Fruit fly (Drosophila melanogaster): ENCODE data around the gene capt.

The capt gene

dm6 chr2L:1172704-1173107 lies 14.6 kb upstream of the capt start, which contains the start of the genes Charon and CG4887 (continued):
- TF ChIP-seq Dll (GFP tag; IDR thresholded peaks at IDR 0.05; ENCODE audit: partially characterized antibody), result peak; percentile 85
- TF ChIP-seq row (GFP tag; IDR thresholded peaks at IDR 0.05), result peak; percentile 95
- peak; percentile 35 for TF ChIP-seq CG7271 (tag; optimal IDR thresholded peaks at IDR 0.05)
- TF ChIP-seq slp2 (GFP tag; optimal IDR thresholded peaks at IDR 0.05), result peak; percentile 75
- peak; percentile 69; the same call in 2 of the 3 replicates for TF ChIP-seq CG6175 (GFP tag; IDR thresholded peaks at IDR 0.05)
- TF ChIP-seq CG4328 (GFP tag; optimal IDR thresholded peaks at IDR 0.05), result peak; percentile 79
- peak; percentile 85 for TF ChIP-seq chn (GFP tag; optimal IDR thresholded peaks at IDR 0.05)
- peak; percentile 82 for TF ChIP-seq CG4404 (GFP tag; IDR thresholded peaks at IDR 0.05)
- peak; percentile 83 for TF ChIP-seq CG1602 (GFP tag; optimal IDR thresholded peaks at IDR 0.05)
- peak; percentile 84 for TF ChIP-seq slou (GFP tag; optimal IDR thresholded peaks at IDR 0.05)
- TF ChIP-seq danr (GFP tag; IDR thresholded peaks at IDR 0.05), result peak; percentile 62; the same call in 1 of the 2 replicates
- TF ChIP-seq odd (GFP tag; optimal IDR thresholded peaks at IDR 0.05), result no peak
- no peak for TF ChIP-seq Nf-YC (tag; optimal IDR thresholded peaks at IDR 0.05)
- TF ChIP-seq E2f1 (GFP tag; IDR thresholded peaks at IDR 0.05), result peak; percentile 77
- peak; percentile 87 for TF ChIP-seq fu2 (GFP tag; optimal IDR thresholded peaks at IDR 0.05)
- peak; percentile 41 for TF ChIP-seq ATbp (GFP tag; optimal IDR thresholded peaks at IDR 0.05)
- TF ChIP-seq CG1832 (GFP tag; optimal IDR thresholded peaks at IDR 0.05), result no peak
- peak; percentile 66 for TF ChIP-seq CG5245 (GFP tag; optimal IDR thresholded peaks at IDR 0.05)
- TF ChIP-seq CG6689 (GFP tag; IDR thresholded peaks at IDR 0.05), result peak; percentile 77
- peak; percentile 71 for TF ChIP-seq CG8388 (GFP tag; optimal IDR thresholded peaks at IDR 0.05)
- TF ChIP-seq Aef1 (GFP tag; IDR thresholded peaks at IDR 0.05), result peak; percentile 81
- no peak for TF ChIP-seq Lim3 (GFP tag; IDR thresholded peaks at IDR 0.05)
- TF ChIP-seq PHDP (tag; optimal IDR thresholded peaks at IDR 0.05), result no peak
- peak; percentile 49; the same call in 1 of the 2 replicates for TF ChIP-seq CG32767 (GFP tag; IDR thresholded peaks at IDR 0.05)
- TF ChIP-seq HLH54F (GFP tag; optimal IDR thresholded peaks at IDR 0.05), result peak; percentile 90
- TF ChIP-seq hb (GFP tag; IDR thresholded peaks at IDR 0.05; ENCODE audit: partially characterized antibody), result no peak
- TF ChIP-seq ato (GFP tag; IDR thresholded peaks at IDR 0.05; ENCODE audit: partially characterized antibody), result peak; percentile 25; the same call in 1 of the 2 replicates
- TF ChIP-seq CG10543 (GFP tag; optimal IDR thresholded peaks at IDR 0.05), result peak; percentile 88
- TF ChIP-seq ssp (GFP tag; IDR thresholded peaks at IDR 0.05), result peak; percentile 71
- no peak for TF ChIP-seq unpg (GFP tag; optimal IDR thresholded peaks at IDR 0.05)
- TF ChIP-seq CG4854 (GFP tag; optimal IDR thresholded peaks at IDR 0.05), result peak; percentile 74
- peak; percentile 65; the same call in 2 of the 3 replicates for TF ChIP-seq Doc3 (GFP tag; IDR thresholded peaks at IDR 0.05; ENCODE audit: partially characterized antibody)
- TF ChIP-seq CG2889 (GFP tag; IDR thresholded peaks at IDR 0.05), result peak; percentile 68
- TF ChIP-seq fd64A (GFP tag; optimal IDR thresholded peaks at IDR 0.05), result no peak
- peak; percentile 65 for TF ChIP-seq crc (GFP tag; optimal IDR thresholded peaks at IDR 0.05)
- peak; percentile 35 for TF ChIP-seq tup (GFP tag; optimal IDR thresholded peaks at IDR 0.05)
- TF ChIP-seq CG17385 (GFP tag; optimal IDR thresholded peaks at IDR 0.05), result peak; percentile 80
- TF ChIP-seq Camta (GFP tag; optimal IDR thresholded peaks at IDR 0.05), result peak; percentile 81
- peak; percentile 77 for TF ChIP-seq CG17829 (tag; optimal IDR thresholded peaks at IDR 0.05)
- TF ChIP-seq sc (optimal IDR thresholded peaks at IDR 0.05), result no peak
- TF ChIP-seq sc (GFP tag; optimal IDR thresholded peaks at IDR 0.05), result no peak
- TF ChIP-seq CG12769 (tag; optimal IDR thresholded peaks at IDR 0.05), result no peak
- peak; percentile 53 for TF ChIP-seq Hmx (GFP tag; optimal IDR thresholded peaks at IDR 0.05)
- peak; percentile 46; the same call in 1 of the 2 replicates for TF ChIP-seq Drgx (GFP tag; IDR thresholded peaks at IDR 0.05)
- TF ChIP-seq fd96Cb (tag; optimal IDR thresholded peaks at IDR 0.05), result peak; percentile 65
- TF ChIP-seq CG6854 (GFP tag; optimal IDR thresholded peaks at IDR 0.05), result peak; percentile 5
- 0 out of 2 replicates have a peak, but pooled peaks have one; percentile 35 for TF ChIP-seq dimm (GFP tag; IDR thresholded peaks at IDR 0.05)
- TF ChIP-seq onecut (GFP tag; IDR thresholded peaks at IDR 0.05), result peak; percentile 56
- TF ChIP-seq CG16863 (GFP tag; optimal IDR thresholded peaks at IDR 0.05), result peak; percentile 84
- TF ChIP-seq toy (GFP tag; IDR thresholded peaks at IDR 0.05), result peak; percentile 21; the same call in 1 of the 2 replicates
- TF ChIP-seq insv (GFP tag; optimal IDR thresholded peaks at IDR 0.05), result peak in 1 of 2 experiments; percentile 58
